Worm (Caenorhabditis elegans): ENCODE data around the gene srw-139.

DNA sequence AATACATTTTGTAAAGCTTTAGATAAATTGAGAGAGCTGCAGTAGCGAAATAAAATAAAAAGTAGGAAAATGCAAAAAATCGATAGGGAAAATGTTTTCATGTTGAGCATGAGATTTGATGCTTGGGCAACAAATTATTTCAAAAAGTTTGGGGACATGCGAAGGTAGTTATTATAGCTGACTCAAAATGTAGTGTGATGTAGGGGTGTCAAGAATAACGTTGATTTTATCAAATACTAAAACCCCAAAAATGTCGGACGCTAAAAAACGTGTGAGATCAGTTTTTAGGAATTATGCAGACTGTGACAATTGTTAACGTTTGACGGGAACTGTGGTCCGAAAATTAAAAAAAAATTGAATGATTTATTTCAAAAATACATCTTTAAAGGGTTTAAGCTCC is 36.1 kb upstream of the srw-139 start, which contains the start of gene irld-12:
- TF ChIP-seq hlh-6 (tag; optimal IDR thresholded peaks at IDR 0.05) (no peak), pha-4 (tag; optimal IDR thresholded peaks at IDR 0.05) (no peak), fkh-10 (GFP tag; optimal IDR thresholded peaks at IDR 0.05) (no peak), gmeb-2 (tag; optimal IDR thresholded peaks at IDR 0.05) (no peak), ama-1 (optimal IDR thresholded peaks at IDR 0.05) (no peak), unc-86 (tag; optimal IDR thresholded peaks at IDR 0.05) (no peak), npax-4 (tag; optimal IDR thresholded peaks at IDR 0.05) (no peak), ceh-2 (tag; optimal IDR thresholded peaks at IDR 0.05) (no peak), ceh-9 (tag; optimal IDR thresholded peaks at IDR 0.05) (no peak), unc-55 (GFP tag; optimal IDR thresholded peaks at IDR 0.05) (no peak)

Data from whole organism, late embryonic.